Worm (Caenorhabditis elegans) whole organism, late embryonic: ENCODE results near the gene F13H8.6.

Experiments
- C38D4.7 ChIP-seq: fragments of 200-800 bp; sonication (Bioruptor generic); optimal IDR thresholded peaks from 2 replicates; lab custom pipeline; 2018; ENCODE audit warnings: mild to moderate bottlenecking, missing genetic modification characterization, moderate library complexity, missing compliant biosample characterization
- K02D7.2 ChIP-seq: sonication (generic microtip); optimal IDR thresholded peaks from 2 replicates; lab custom pipeline; 2017; ENCODE audit warnings: mild to moderate bottlenecking, missing genetic modification characterization, missing compliant biosample characterization
- Y22D7AL.16 ChIP-seq: sonication (generic microtip); optimal IDR thresholded peaks from 2 replicates; lab custom pipeline; 2016; ENCODE audit warnings: missing genetic modification characterization, missing compliant biosample characterization
- ahr-1 ChIP-seq: sonication (generic microtip); optimal IDR thresholded peaks from 2 replicates; lab custom pipeline; 2016; ENCODE audit warnings: missing genetic modification characterization, missing compliant biosample characterization
- ama-1 ChIP-seq: fragments of 150-350 bp; optimal IDR thresholded peaks from 2 replicates; lab custom pipeline; 2014
- ceh-14 ChIP-seq: sonication (generic microtip); optimal IDR thresholded peaks from 2 replicates; lab custom pipeline; 2016; ENCODE audit warnings: missing genotype, missing genetic modification characterization, missing compliant biosample characterization
- ceh-19 ChIP-seq: fragments of 200-800 bp; sonication (Bioruptor generic); optimal IDR thresholded peaks from 2 replicates; lab custom pipeline; 2018; ENCODE audit warnings: mild to moderate bottlenecking, missing genetic modification characterization, missing compliant biosample characterization
- ceh-2 ChIP-seq: sonication (generic microtip); optimal IDR thresholded peaks from 2 replicates; lab custom pipeline; 2016; ENCODE audit warnings: missing genotype, missing genetic modification characterization, missing compliant biosample characterization
- ceh-22 ChIP-seq: sonication (generic microtip); optimal IDR thresholded peaks from 2 replicates; lab custom pipeline; 2017; ENCODE audit warnings: missing biosample characterization, missing genetic modification characterization
- ceh-34 ChIP-seq: sonication (generic microtip); optimal IDR thresholded peaks from 2 replicates; lab custom pipeline; 2016; ENCODE audit warnings: mild to moderate bottlenecking, missing genetic modification characterization, missing compliant biosample characterization
- ceh-45 ChIP-seq: fragments of 200-800 bp; sonication (Bioruptor generic); IDR thresholded peaks from 2 replicates; pipeline ENCODE4 v1.3.6; 2022; ENCODE audit warnings: missing genetic modification reagents, missing genetic modification characterization, missing compliant biosample characterization
- ceh-6 ChIP-seq: fragments of 200-800 bp; sonication (Bioruptor generic); optimal IDR thresholded peaks from 2 replicates; lab custom pipeline; 2018; ENCODE audit warnings: mild to moderate bottlenecking, missing genetic modification characterization, missing compliant biosample characterization
- ceh-9 ChIP-seq: sonication (generic microtip); optimal IDR thresholded peaks from 2 replicates; lab custom pipeline; 2016; ENCODE audit warnings: mild to moderate bottlenecking, missing genetic modification characterization, inconsistent platforms, missing compliant biosample characterization
- che-1 ChIP-seq: sonication (generic microtip); optimal IDR thresholded peaks from 2 replicates; lab custom pipeline; 2016; ENCODE audit warnings: mild to moderate bottlenecking, missing genetic modification characterization, missing compliant biosample characterization
- dmd-4 ChIP-seq: sonication (generic microtip); optimal IDR thresholded peaks from 2 replicates; lab custom pipeline; 2016; ENCODE audit warnings: borderline replicate concordance, missing genetic modification characterization, missing compliant biosample characterization
- dve-1 ChIP-seq: sonication (generic microtip); optimal IDR thresholded peaks from 2 replicates; lab custom pipeline; 2017; ENCODE audit warnings: antibody characterized with exemption, mild to moderate bottlenecking, missing genetic modification characterization, missing compliant biosample characterization
- elt-2 ChIP-seq: sonication (generic microtip); optimal IDR thresholded peaks from 2 replicates; lab custom pipeline; 2016; ENCODE audit warnings: missing genetic modification reagents, missing genetic modification characterization, missing compliant biosample characterization
- ets-4 ChIP-seq: sonication (generic microtip); optimal IDR thresholded peaks from 2 replicates; lab custom pipeline; 2016; ENCODE audit warnings: missing genetic modification characterization, missing compliant biosample characterization
- eyg-1 ChIP-seq: sonication (generic microtip); optimal IDR thresholded peaks from 2 replicates; lab custom pipeline; 2016; ENCODE audit warnings: missing genotype, missing genetic modification characterization, missing compliant biosample characterization
- fkh-10 ChIP-seq: fragments of 150-350 bp; optimal IDR thresholded peaks from 2 replicates; lab custom pipeline; 2014; ENCODE audit warnings: missing biosample characterization, missing genetic modification reagents, missing genetic modification characterization
- fkh-6 ChIP-seq: sonication (generic microtip); optimal IDR thresholded peaks from 2 replicates; lab custom pipeline; 2016; ENCODE audit warnings: missing genetic modification characterization, missing compliant biosample characterization
- hlh-13 ChIP-seq: fragments of 200-800 bp; sonication (Bioruptor generic); optimal IDR thresholded peaks from 2 replicates; lab custom pipeline; 2018; ENCODE audit warnings: mild to moderate bottlenecking, missing genetic modification characterization, missing compliant biosample characterization
- hlh-15 ChIP-seq: sonication (generic microtip); optimal IDR thresholded peaks from 2 replicates; lab custom pipeline; 2016; ENCODE audit warnings: missing genetic modification characterization, missing compliant biosample characterization
- hlh-30 ChIP-seq: sonication (generic microtip); optimal IDR thresholded peaks from 2 replicates; lab custom pipeline; 2017; ENCODE audit warnings: antibody characterized with exemption, missing genetic modification characterization, missing compliant biosample characterization; ENCODE audit not compliant: insufficient read depth
- hlh-8 ChIP-seq: sonication (generic microtip); optimal IDR thresholded peaks from 2 replicates; lab custom pipeline; 2016; ENCODE audit warnings: missing genotype, missing genetic modification characterization, missing compliant biosample characterization
- lin-11 ChIP-seq: fragments of 200-800 bp; sonication (Bioruptor generic); optimal IDR thresholded peaks from 2 replicates; lab custom pipeline; 2018; ENCODE audit warnings: mild to moderate bottlenecking, missing genetic modification characterization, missing compliant biosample characterization
- madf-2 ChIP-seq: sonication (generic microtip); optimal IDR thresholded peaks from 2 replicates; lab custom pipeline; 2017; ENCODE audit warnings: missing genetic modification characterization, missing compliant biosample characterization
- mec-3 ChIP-seq: sonication (generic microtip); optimal IDR thresholded peaks from 2 replicates; lab custom pipeline; 2016; ENCODE audit warnings: borderline replicate concordance, missing genetic modification characterization, missing compliant biosample characterization
- nhr-232 ChIP-seq: sonication (generic microtip); optimal IDR thresholded peaks from 2 replicates; lab custom pipeline; 2016; ENCODE audit warnings: missing genetic modification characterization, missing compliant biosample characterization
- npax-4 ChIP-seq: sonication (generic microtip); optimal IDR thresholded peaks from 2 replicates; lab custom pipeline; 2016; ENCODE audit warnings: missing genetic modification characterization, missing compliant biosample characterization
- pag-3 ChIP-seq: sonication (generic microtip); optimal IDR thresholded peaks from 2 replicates; lab custom pipeline; 2016; ENCODE audit warnings: missing compliant biosample characterization, missing genetic modification characterization, borderline replicate concordance
- pat-9 ChIP-seq: fragments of 200-800 bp; sonication (Bioruptor generic); optimal IDR thresholded peaks from 2 replicates; lab custom pipeline; 2018; ENCODE audit warnings: mild to moderate bottlenecking, missing genetic modification characterization, moderate library complexity, missing compliant biosample characterization
- pax-1 ChIP-seq: fragments of 150-350 bp; optimal IDR thresholded peaks from 2 replicates; lab custom pipeline; 2014; ENCODE audit warnings: missing biosample characterization, missing genetic modification characterization
- pha-4 ChIP-seq: fragments of 150-350 bp; optimal IDR thresholded peaks from 2 replicates; lab custom pipeline; 2018; ENCODE audit warnings: missing biosample characterization, missing genetic modification reagents, missing genetic modification characterization
- pqm-1 ChIP-seq: sonication (generic microtip); optimal IDR thresholded peaks from 2 replicates; lab custom pipeline; 2016; ENCODE audit warnings: missing genetic modification characterization, missing compliant biosample characterization
- pros-1 ChIP-seq: fragments of 150-350 bp; optimal IDR thresholded peaks from 2 replicates; lab custom pipeline; 2014; ENCODE audit warnings: missing biosample characterization, missing genetic modification reagents, missing genetic modification characterization
- ref-2 ChIP-seq: sonication (generic microtip); optimal IDR thresholded peaks from 2 replicates; lab custom pipeline; 2016; ENCODE audit warnings: missing genetic modification characterization, missing compliant biosample characterization
- rnt-1 ChIP-seq: sonication (generic microtip); optimal IDR thresholded peaks from 2 replicates; lab custom pipeline; 2016; ENCODE audit warnings: missing genetic modification characterization, missing compliant biosample characterization
- sdc-2 ChIP-seq: sonication (generic microtip); optimal IDR thresholded peaks from 2 replicates; lab custom pipeline; 2016; ENCODE audit warnings: missing genotype, missing genetic modification characterization, missing compliant biosample characterization
- sox-2 ChIP-seq: fragments of 200-800 bp; sonication (Bioruptor generic); IDR thresholded peaks from 2 replicates; pipeline ENCODE4 v1.3.6; 2022; ENCODE audit warnings: missing genetic modification reagents, missing genetic modification characterization, missing compliant biosample characterization
- sox-4 ChIP-seq: sonication (generic microtip); optimal IDR thresholded peaks from 2 replicates; lab custom pipeline; 2017; ENCODE audit warnings: mild to moderate bottlenecking, missing genetic modification characterization, inconsistent platforms, missing compliant biosample characterization
- syd-9 ChIP-seq: sonication (generic microtip); optimal IDR thresholded peaks from 2 replicates; lab custom pipeline; 2016; ENCODE audit warnings: mild to moderate bottlenecking, missing genetic modification characterization, moderate library complexity, missing compliant biosample characterization
- tbx-2 ChIP-seq: sonication (generic microtip); optimal IDR thresholded peaks from 2 replicates; lab custom pipeline; 2016; ENCODE audit warnings: missing genetic modification characterization, missing compliant biosample characterization
- ttx-3 ChIP-seq: sonication (generic microtip); optimal IDR thresholded peaks from 2 replicates; lab custom pipeline; 2016; ENCODE audit warnings: missing genetic modification reagents, missing genetic modification characterization, missing compliant biosample characterization
- unc-3 ChIP-seq, 2 experiments: fragments of 200-800 bp in 1 of 2; sonication (Bioruptor generic) in 1 of 2; sonication (generic microtip) in 1 of 2; conservative IDR thresholded peaks in 1 of 2; optimal IDR thresholded peaks in 1 of 2; 2 replicates each; pipeline versions ENCODE4 v1.3.6 to Lab custom; 2016 to 2022; ENCODE audit warnings: missing compliant biosample characterization in 2 of 2, missing genetic modification characterization in 2 of 2, missing genetic modification reagents in 1 of 2
- unc-42 ChIP-seq: sonication (generic microtip); optimal IDR thresholded peaks from 2 replicates; lab custom pipeline; 2016; ENCODE audit warnings: missing genotype, missing genetic modification characterization, missing compliant biosample characterization
- unc-55 ChIP-seq: sonication (generic microtip); optimal IDR thresholded peaks from 2 replicates; lab custom pipeline; 2017; ENCODE audit warnings: missing biosample characterization, missing genetic modification reagents, missing genetic modification characterization
- zip-5 ChIP-seq: sonication (generic microtip); optimal IDR thresholded peaks from 2 replicates; lab custom pipeline; 2016; ENCODE audit warnings: missing genetic modification characterization, missing compliant biosample characterization
- ztf-16 ChIP-seq: sonication (generic microtip); optimal IDR thresholded peaks from 2 replicates; lab custom pipeline; 2017; ENCODE audit warnings: missing genetic modification characterization, missing compliant biosample characterization

Gene F13H8.6

ce11 chrII:6250782-6251461 is 35.8 kb downstream of the F13H8.6 start, which contains the start of gene phb-2 (continued):
- TF ChIP-seq ets-4 = peak; percentile 30

ce11 chrII:6248503-6248902 is 38.3 kb downstream of the F13H8.6 start:
- peak; percentile 81 for TF ChIP-seq ztf-16 (tag; lab: Kevin White, UChicago)
- TF ChIP-seq ceh-19 = peak; percentile 86
- peak; percentile 73 for TF ChIP-seq lin-11 (tag; lab: Kevin White, UChicago)
- TF ChIP-seq rnt-1 = peak; percentile 42
- peak; percentile 24 for TF ChIP-seq ceh-14 (tag; lab: Kevin White, UChicago)
- no peak for TF ChIP-seq pha-4 (tag; lab: Kevin White, UChicago)
- no peak for TF ChIP-seq mec-3 (tag; lab: Kevin White, UChicago)
- peak; percentile 79 for TF ChIP-seq sox-4 (tag; lab: Kevin White, UChicago)
- TF ChIP-seq zip-5 = peak; percentile 26
- TF ChIP-seq hlh-30 (tag; lab: Kevin White, UChicago) = peak; percentile 74
- TF ChIP-seq sdc-2 (tag; lab: Kevin White, UChicago) = peak; percentile 61
- TF ChIP-seq hlh-13 (GFP tag; lab: Kevin White, UChicago) = peak; percentile 74
- TF ChIP-seq ama-1 (lab: Kevin White, UChicago) = no peak
- TF ChIP-seq ceh-9 (tag; lab: Kevin White, UChicago) = peak; percentile 38
- peak; percentile 81 for TF ChIP-seq ceh-6 (GFP tag; lab: Kevin White, UChicago)
- peak; percentile 72 for TF ChIP-seq pat-9 (tag; lab: Kevin White, UChicago)
- peak; percentile 75 for TF ChIP-seq nhr-232
- peak; percentile 70 for TF ChIP-seq K02D7.2 (tag; lab: Kevin White, UChicago)
- TF ChIP-seq ttx-3 = peak; percentile 42
- TF ChIP-seq C38D4.7 (GFP tag; lab: Kevin White, UChicago) = peak; percentile 73
- peak; percentile 60 for TF ChIP-seq ceh-45
- no peak for TF ChIP-seq pros-1 (tag; lab: Kevin White, UChicago)
- peak; percentile 87 for TF ChIP-seq fkh-6 (tag; lab: Kevin White, UChicago)
- peak; percentile 78 for TF ChIP-seq Y22D7AL.16
- TF ChIP-seq npax-4 (tag; lab: Kevin White, UChicago) = peak; percentile 61
- peak; percentile 70 for TF ChIP-seq madf-2 (tag; lab: Kevin White, UChicago)
- peak; percentile 76 for TF ChIP-seq dve-1 (tag; lab: Kevin White, UChicago)
- TF ChIP-seq eyg-1 = peak; percentile 24
- peak; percentile 71 for TF ChIP-seq sox-2 (GFP tag; lab: Robert Waterston, UW)
- peak; percentile 72 for TF ChIP-seq syd-9 (tag; lab: Kevin White, UChicago)
- TF ChIP-seq ets-4 = peak; percentile 47
- peak; percentile 20 for TF ChIP-seq pqm-1 (tag; lab: Kevin White, UChicago)
- TF ChIP-seq unc-42 = peak; percentile 8
- peak; percentile 59 for TF ChIP-seq dmd-4 (tag; lab: Kevin White, UChicago)
- peak; percentile 76 for TF ChIP-seq elt-2 (tag; lab: Kevin White, UChicago)
- peak; percentile 79 for TF ChIP-seq ceh-2 (tag; lab: Kevin White, UChicago)
- TF ChIP-seq ref-2 (tag; lab: Kevin White, UChicago) = peak; percentile 59
- no peak for TF ChIP-seq ceh-22 (tag; lab: Kevin White, UChicago)
- TF ChIP-seq pax-1 = no peak
- no peak for TF ChIP-seq hlh-8 (tag; lab: Kevin White, UChicago)
- TF ChIP-seq ahr-1 = peak; percentile 68
- peak; percentile 85 for TF ChIP-seq che-1 (tag; lab: Kevin White, UChicago)
- TF ChIP-seq pag-3 = no peak
- no peak for TF ChIP-seq fkh-10 (GFP tag; lab: Kevin White, UChicago)
- TF ChIP-seq hlh-15 (tag; lab: Kevin White, UChicago) = peak; percentile 48
- TF ChIP-seq unc-55 = no peak
- peak; percentile 81 for TF ChIP-seq tbx-2 (tag; lab: Kevin White, UChicago)
- peak; percentile 74 for TF ChIP-seq ceh-34
- peak; percentile 73; the same call in 1 of the 2 replicates for TF ChIP-seq unc-3 (GFP tag; conservative IDR thresholded peaks at IDR 0.05; lab: Robert Waterston, UW)
- peak; percentile 50 for TF ChIP-seq unc-3 (tag; optimal IDR thresholded peaks at IDR 0.05; lab: Kevin White, UChicago)
